Worm (Caenorhabditis elegans) whole organism, young adult: ENCODE data around the gene nas-14.

Source experiments
- nhr-90 ChIP-seq: sonication (generic microtip); optimal IDR thresholded peaks from 2 replicates; lab custom pipeline; 2016; ENCODE audit warnings: missing genotype, mild to moderate bottlenecking, missing genetic modification characterization, missing compliant biosample characterization
- snpc-4 ChIP-seq, 5 experiments: fragments of 150-350 bp in 1 of 5; sonication (generic microtip) in 4 of 5; optimal IDR thresholded peaks; 2 replicates each; lab custom pipeline; 2014 to 2018; ENCODE audit warnings: missing genetic modification characterization in 5 of 5, missing biosample characterization in 3 of 5, antibody characterized with exemption in 2 of 5, mild to moderate bottlenecking in 2 of 5, missing compliant biosample characterization in 2 of 5, missing genotype in 2 of 5, moderate library complexity in 2 of 5, missing genetic modification reagents in 1 of 5

DNA sequence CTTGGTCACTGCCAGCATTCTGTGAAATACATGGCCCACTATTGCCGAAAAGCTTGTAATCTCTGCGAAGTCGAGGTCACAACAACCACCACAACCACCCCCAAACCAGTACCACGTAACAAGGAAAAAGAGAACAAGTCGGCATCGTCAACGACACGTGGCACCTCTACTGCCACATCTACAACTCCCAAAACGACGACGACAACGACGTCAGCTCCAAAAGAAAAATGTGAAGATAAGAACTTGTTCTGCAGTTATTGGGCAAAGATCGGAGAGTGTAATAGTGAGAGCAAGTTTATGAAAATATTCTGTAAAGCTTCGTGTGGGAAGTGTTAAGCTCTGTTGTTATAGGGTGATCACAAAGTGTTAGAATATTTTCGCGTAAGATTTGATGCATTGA lies 3.0 kb downstream of the nas-14 start:
- TF ChIP-seq snpc-4 (GFP tag; optimal IDR thresholded peaks at IDR 0.05; lab: Kevin White, UChicago) (no peak), snpc-4 (tag; optimal IDR thresholded peaks at IDR 0.05; lab: Kevin White, UChicago) (no peak), nhr-90 (tag; lab: Kevin White, UChicago) (no peak)
